Worm (Caenorhabditis elegans): ENCODE data around the gene C55C3.6.

Gene C55C3.6

ce11 chrIV:5660239-5660638 lies 22.7 kb upstream of the C55C3.6 start, which contains the start of gene skn-1:
Gene skn-1, minus strand, starts transcription at chrIV:5660384.
- TF ChIP-seq repo-1 (tag; optimal IDR thresholded peaks at IDR 0.05) (peak; percentile 52), atf-7 (tag; optimal IDR thresholded peaks at IDR 0.05) (no peak), lin-40 (tag; optimal IDR thresholded peaks at IDR 0.05) (no peak), lin-54 (GFP tag; optimal IDR thresholded peaks at IDR 0.05) (peak; percentile 13), cebp-1 (GFP tag; IDR thresholded peaks at IDR 0.05) (0 out of 2 replicates have a peak, but pooled peaks have one; percentile 20), cebp-1 (tag; optimal IDR thresholded peaks at IDR 0.05) (peak; percentile 13), B0336.3 (GFP tag; IDR thresholded peaks at IDR 0.05) (peak; percentile 26; the same call in 1 of the 2 replicates), bed-2 (GFP tag; IDR thresholded peaks at IDR 0.05) (no peak), K12H6.12 (tag; optimal IDR thresholded peaks at IDR 0.05) (no peak), ceh-91 (GFP tag; IDR thresholded peaks at IDR 0.05) (no peak), dox-1 (GFP tag; IDR thresholded peaks at IDR 0.05) (no peak), nfyb-1 (GFP tag; IDR thresholded peaks at IDR 0.05) (peak; percentile 76; the same call in 1 of the 2 replicates), madf-8 (GFP tag; conservative IDR thresholded peaks at IDR 0.05) (no peak), zfh-2 (GFP tag; conservative IDR thresholded peaks at IDR 0.05) (0 out of 2 replicates have a peak, but pooled peaks have one; percentile 12), egl-44 (GFP tag; IDR thresholded peaks at IDR 0.05) (no peak), let-526 (GFP tag; IDR thresholded peaks at IDR 0.05) (0 out of 2 replicates have a peak, but pooled peaks have one; percentile 21), madf-10 (tag; optimal IDR thresholded peaks at IDR 0.05) (no peak), madf-3 (GFP tag; IDR thresholded peaks at IDR 0.05) (0 out of 2 replicates have a peak, but pooled peaks have one; percentile 32)

DNA sequence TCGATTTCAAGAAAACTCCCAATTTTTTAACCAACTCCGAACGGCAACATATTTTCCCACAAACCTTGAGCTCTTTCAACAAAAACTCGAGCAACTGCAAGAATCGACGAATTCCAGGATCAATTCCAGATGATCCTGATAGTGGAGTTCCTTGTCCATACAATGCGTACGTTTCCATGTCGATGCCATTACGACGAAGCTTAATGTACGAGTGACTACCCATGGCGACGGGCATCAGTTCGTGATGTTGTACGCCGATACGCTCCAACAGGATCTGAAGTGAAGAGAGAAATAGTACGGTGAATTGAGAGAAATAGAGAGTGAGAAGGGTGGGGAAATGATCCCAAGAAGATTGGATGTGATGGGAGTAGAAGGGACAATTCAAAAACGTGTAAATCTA lies 20.9 kb upstream of the C55C3.6 start:
- no peak for TF ChIP-seq akir-1 (GFP tag; optimal IDR thresholded peaks at IDR 0.05)
- no peak for TF ChIP-seq K11D2.4 (GFP tag; IDR thresholded peaks at IDR 0.05)
- no peak for TF ChIP-seq madf-8 (GFP tag; conservative IDR thresholded peaks at IDR 0.05)
- no peak for TF ChIP-seq F33H1.4 (GFP tag; IDR thresholded peaks at IDR 0.05)
- TF ChIP-seq hmg-1.2 (GFP tag; IDR thresholded peaks at IDR 0.05) = 0 out of 2 replicates have a peak, but pooled peaks have one; percentile 14
- no peak for TF ChIP-seq nfya-2 (GFP tag; IDR thresholded peaks at IDR 0.05)
- TF ChIP-seq ets-4 (GFP tag; optimal IDR thresholded peaks at IDR 0.05) = no peak
- no peak for TF ChIP-seq gei-17 (GFP tag; optimal IDR thresholded peaks at IDR 0.05)

DNA sequence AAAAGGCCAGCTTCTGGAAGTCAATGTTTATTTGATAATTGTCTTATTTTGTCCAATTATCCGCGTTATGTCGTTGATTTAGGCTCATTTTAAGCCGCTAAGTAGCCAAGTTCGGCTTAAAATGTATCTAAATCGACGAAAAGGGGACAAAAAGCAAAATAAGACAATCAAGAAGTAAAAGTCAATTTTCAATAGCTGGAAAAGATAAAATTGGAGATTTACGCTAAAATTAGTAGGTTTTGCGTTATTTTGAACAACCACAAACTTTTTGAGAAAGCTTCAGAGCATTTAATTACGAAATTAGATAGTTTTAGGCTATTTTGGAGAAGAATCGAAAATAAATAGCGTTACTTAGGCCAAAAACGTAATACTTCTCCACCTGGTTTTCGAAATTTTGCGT lies 20.1 kb upstream of the C55C3.6 start:
- 0 out of 2 replicates have a peak, but pooled peaks have one; percentile 15 for TF ChIP-seq C06A6.2 (GFP tag; conservative IDR thresholded peaks at IDR 0.05)
- no peak for TF ChIP-seq die-1 (tag; optimal IDR thresholded peaks at IDR 0.05)

DNA sequence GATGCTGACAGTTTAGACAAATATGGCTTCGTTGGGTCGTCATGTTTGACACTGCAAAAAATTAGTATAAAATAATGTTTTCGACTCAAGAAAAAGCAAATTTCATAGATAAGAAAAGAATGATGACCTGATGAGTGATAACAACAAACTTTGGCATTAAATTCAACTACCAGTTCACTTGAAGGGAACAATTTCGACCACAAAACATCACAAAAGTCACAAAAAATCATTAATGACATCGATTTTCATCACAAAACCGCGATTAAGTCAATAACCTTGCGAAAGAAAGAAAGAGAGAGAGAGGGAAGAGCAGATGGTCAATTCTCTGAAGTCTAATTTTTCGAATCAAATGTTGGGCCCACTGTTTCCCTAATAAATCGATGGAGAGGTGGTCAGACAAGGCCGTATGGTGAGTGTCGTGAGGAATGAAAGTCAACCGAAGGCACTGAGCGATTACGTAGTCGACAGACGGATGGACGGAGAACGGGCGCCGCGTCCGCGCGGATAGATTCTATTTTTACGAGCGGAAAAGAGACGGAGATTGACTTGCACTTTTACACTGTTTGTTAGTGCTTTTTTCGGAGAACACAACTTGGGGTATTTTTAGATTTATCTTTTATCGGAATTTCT lies 18.5 kb upstream of the C55C3.6 start, which contains the start of gene bec-1:
Gene bec-1, minus strand, starts transcription at position 51 of the 630 bp plus-strand sequence.
- TF ChIP-seq ceh-40 (GFP tag; IDR thresholded peaks at IDR 0.05) (no peak), nhr-80 (tag; optimal IDR thresholded peaks at IDR 0.05) (peak; percentile 12), egl-44 (GFP tag; IDR thresholded peaks at IDR 0.05) (no peak), dox-1 (GFP tag; IDR thresholded peaks at IDR 0.05) (peak; percentile 25; the same call in 1 of the 2 replicates), F10E7.11 (tag; optimal IDR thresholded peaks at IDR 0.05) (no peak), B0336.3 (GFP tag; IDR thresholded peaks at IDR 0.05) (peak; percentile 57; the same call in 1 of the 2 replicates), F52B5.7 (tag; optimal IDR thresholded peaks at IDR 0.05) (peak; percentile 7), nhr-90 (tag; optimal IDR thresholded peaks at IDR 0.05) (peak; percentile 14), ets-4 (GFP tag; optimal IDR thresholded peaks at IDR 0.05) (peak; percentile 28), nfyb-1 (GFP tag; IDR thresholded peaks at IDR 0.05) (peak; percentile 62), Y53G8AR.9 (GFP tag; conservative IDR thresholded peaks at IDR 0.05) (peak; percentile 57; the same call in 1 of the 2 replicates), egrh-3 (GFP tag; IDR thresholded peaks at IDR 0.05) (no peak), hlh-26 (GFP tag; conservative IDR thresholded peaks at IDR 0.05) (no peak), madf-6 (GFP tag; IDR thresholded peaks at IDR 0.05) (peak; percentile 37; the same call in 1 of the 2 replicates), Y95B8A.8 (GFP tag; IDR thresholded peaks at IDR 0.05) (no peak), aptf-3 (GFP tag; IDR thresholded peaks at IDR 0.05) (no peak), pbrm-1 (GFP tag; IDR thresholded peaks at IDR 0.05) (0 out of 2 replicates have a peak, but pooled peaks have one; percentile 29), efl-1 (GFP tag; optimal IDR thresholded peaks at IDR 0.05) (no peak), let-607 (tag; optimal IDR thresholded peaks at IDR 0.05) (peak in 1 of 2 experiments; percentile 20), ceh-100 (GFP tag; IDR thresholded peaks at IDR 0.05) (no peak), F49E8.2 (tag; optimal IDR thresholded peaks at IDR 0.05; ENCODE audit: insufficient read depth) (no peak)
